Worm (Caenorhabditis elegans): ENCODE data around the gene C06G1.1.

DNA sequence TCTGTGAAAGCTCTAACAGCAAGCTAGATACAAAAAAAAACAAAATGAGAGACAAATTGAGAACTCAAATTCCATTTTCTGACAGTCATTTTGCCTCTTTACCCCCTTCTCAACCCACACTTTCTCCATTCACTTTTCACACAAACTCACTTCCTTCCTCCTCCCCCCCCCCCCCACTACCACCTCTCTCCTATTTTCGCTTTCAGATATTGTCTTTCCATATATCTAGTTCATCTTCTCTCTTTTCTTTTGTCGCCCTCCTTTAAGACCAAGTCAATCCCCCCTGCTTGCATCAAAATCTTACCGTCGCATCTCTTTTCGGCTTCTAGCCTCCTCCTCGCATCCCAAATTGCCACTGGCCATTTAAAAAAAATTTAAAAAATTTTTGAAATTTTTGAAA lies 1.3 kb upstream of the C06G1.1 start:
- TF ChIP-seq flt-1 (GFP tag; IDR thresholded peaks at IDR 0.05): no peak
- TF ChIP-seq ztf-29 (GFP tag; IDR thresholded peaks at IDR 0.05): no peak
- no peak for TF ChIP-seq tab-1 (GFP tag; IDR thresholded peaks at IDR 0.05)
- TF ChIP-seq T22C8.4 (GFP tag; IDR thresholded peaks at IDR 0.05): no peak
- no peak for TF ChIP-seq klf-2 (GFP tag; conservative IDR thresholded peaks at IDR 0.05)
- TF ChIP-seq cog-1 (tag; optimal IDR thresholded peaks at IDR 0.05): no peak
- no peak for TF ChIP-seq med-1 (GFP tag; optimal IDR thresholded peaks at IDR 0.05; ENCODE audit: insufficient read depth)
